Worm (Caenorhabditis elegans) whole organism, late embryonic: Measurements from ENCODE around the gene spe-19.

ENCODE experiments used
- C38D4.7 ChIP-seq: fragments of 200-800 bp; sonication (Bioruptor generic); optimal IDR thresholded peaks from 2 replicates; lab custom pipeline; 2018; ENCODE audit warnings: mild to moderate bottlenecking, missing genetic modification characterization, moderate library complexity, missing compliant biosample characterization
- T23F11.4 ChIP-seq: fragments of 200-800 bp; sonication (Bioruptor generic); optimal IDR thresholded peaks from 2 replicates; lab custom pipeline; 2018; ENCODE audit warnings: mild to moderate bottlenecking, missing genetic modification characterization, missing compliant biosample characterization
- ceh-14 ChIP-seq: sonication (generic microtip); optimal IDR thresholded peaks from 2 replicates; lab custom pipeline; 2016; ENCODE audit warnings: missing genotype, missing genetic modification characterization, missing compliant biosample characterization
- ceh-2 ChIP-seq: sonication (generic microtip); optimal IDR thresholded peaks from 2 replicates; lab custom pipeline; 2016; ENCODE audit warnings: missing genotype, missing genetic modification characterization, missing compliant biosample characterization
- ceh-45 ChIP-seq: fragments of 200-800 bp; sonication (Bioruptor generic); IDR thresholded peaks from 2 replicates; pipeline ENCODE4 v1.3.6; 2022; ENCODE audit warnings: missing genetic modification reagents, missing genetic modification characterization, missing compliant biosample characterization
- ceh-9 ChIP-seq: sonication (generic microtip); optimal IDR thresholded peaks from 2 replicates; lab custom pipeline; 2016; ENCODE audit warnings: mild to moderate bottlenecking, missing genetic modification characterization, inconsistent platforms, missing compliant biosample characterization
- che-1 ChIP-seq: sonication (generic microtip); optimal IDR thresholded peaks from 2 replicates; lab custom pipeline; 2016; ENCODE audit warnings: mild to moderate bottlenecking, missing genetic modification characterization, missing compliant biosample characterization
- dmd-4 ChIP-seq: sonication (generic microtip); optimal IDR thresholded peaks from 2 replicates; lab custom pipeline; 2016; ENCODE audit warnings: borderline replicate concordance, missing genetic modification characterization, missing compliant biosample characterization
- elt-4 ChIP-seq: sonication (generic microtip); optimal IDR thresholded peaks from 2 replicates; lab custom pipeline; 2016; ENCODE audit warnings: missing genetic modification characterization, missing compliant biosample characterization
- fkh-10 ChIP-seq: fragments of 150-350 bp; optimal IDR thresholded peaks from 2 replicates; lab custom pipeline; 2014; ENCODE audit warnings: missing biosample characterization, missing genetic modification reagents, missing genetic modification characterization
- hlh-13 ChIP-seq: fragments of 200-800 bp; sonication (Bioruptor generic); optimal IDR thresholded peaks from 2 replicates; lab custom pipeline; 2018; ENCODE audit warnings: mild to moderate bottlenecking, missing genetic modification characterization, missing compliant biosample characterization
- hlh-6 ChIP-seq: sonication (generic microtip); optimal IDR thresholded peaks from 2 replicates; lab custom pipeline; 2016; ENCODE audit warnings: missing genotype, missing genetic modification characterization, missing compliant biosample characterization
- madf-2 ChIP-seq: sonication (generic microtip); optimal IDR thresholded peaks from 2 replicates; lab custom pipeline; 2017; ENCODE audit warnings: missing genetic modification characterization, missing compliant biosample characterization
- odd-2 ChIP-seq: sonication (generic microtip); optimal IDR thresholded peaks from 2 replicates; lab custom pipeline; 2017; ENCODE audit warnings: antibody characterized with exemption, mild to moderate bottlenecking, missing genetic modification characterization, missing compliant biosample characterization
- pag-3 ChIP-seq: sonication (generic microtip); optimal IDR thresholded peaks from 2 replicates; lab custom pipeline; 2016; ENCODE audit warnings: missing compliant biosample characterization, missing genetic modification characterization, borderline replicate concordance
- ref-2 ChIP-seq: sonication (generic microtip); optimal IDR thresholded peaks from 2 replicates; lab custom pipeline; 2016; ENCODE audit warnings: missing genetic modification characterization, missing compliant biosample characterization
- rnt-1 ChIP-seq: sonication (generic microtip); optimal IDR thresholded peaks from 2 replicates; lab custom pipeline; 2016; ENCODE audit warnings: missing genetic modification characterization, missing compliant biosample characterization
- tbx-7 ChIP-seq: sonication (generic microtip); optimal IDR thresholded peaks from 2 replicates; lab custom pipeline; 2016; ENCODE audit warnings: missing genotype, missing genetic modification characterization, missing compliant biosample characterization
- unc-3 ChIP-seq, 2 experiments: fragments of 200-800 bp in 1 of 2; sonication (Bioruptor generic) in 1 of 2; sonication (generic microtip) in 1 of 2; conservative IDR thresholded peaks in 1 of 2; optimal IDR thresholded peaks in 1 of 2; 2 replicates each; pipeline versions ENCODE4 v1.3.6 to Lab custom; 2016 to 2022; ENCODE audit warnings: missing compliant biosample characterization in 2 of 2, missing genetic modification characterization in 2 of 2, missing genetic modification reagents in 1 of 2
- unc-42 ChIP-seq: sonication (generic microtip); optimal IDR thresholded peaks from 2 replicates; lab custom pipeline; 2016; ENCODE audit warnings: missing genotype, missing genetic modification characterization, missing compliant biosample characterization
- unc-55 ChIP-seq: sonication (generic microtip); optimal IDR thresholded peaks from 2 replicates; lab custom pipeline; 2017; ENCODE audit warnings: missing biosample characterization, missing genetic modification reagents, missing genetic modification characterization
- zip-5 ChIP-seq: sonication (generic microtip); optimal IDR thresholded peaks from 2 replicates; lab custom pipeline; 2016; ENCODE audit warnings: missing genetic modification characterization, missing compliant biosample characterization

spe-19 gene

DNA sequence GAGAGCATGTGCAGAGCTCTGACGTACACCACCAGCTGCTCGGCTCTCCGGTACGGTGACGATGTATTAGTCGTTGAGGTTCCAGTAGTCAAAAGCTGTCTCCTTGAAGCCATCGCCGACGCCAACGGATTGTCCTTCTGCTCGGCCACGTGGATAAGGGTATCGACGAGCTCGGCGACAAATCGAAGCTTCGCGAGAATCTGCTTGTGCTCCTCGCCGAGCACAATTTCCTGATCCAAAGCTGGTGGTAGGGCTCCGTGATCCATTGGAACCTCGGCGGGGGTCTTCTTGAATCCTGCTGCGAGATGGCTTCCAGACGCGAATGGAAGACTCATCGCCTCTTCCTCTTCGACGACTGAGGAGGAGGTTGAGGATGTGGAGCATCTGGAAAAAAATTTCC lies 49.7 kb downstream of the spe-19 start:
- TF ChIP-seq ceh-2 (tag; lab: Kevin White, UChicago) (no peak), hlh-6 (tag; lab: Kevin White, UChicago) (no peak), che-1 (tag; lab: Kevin White, UChicago) (no peak), pag-3 (tag; lab: Kevin White, UChicago) (no peak), dmd-4 (no peak), unc-42 (no peak), hlh-13 (GFP tag; lab: Kevin White, UChicago) (no peak), ceh-45 (GFP tag; lab: Robert Waterston, UW) (no peak), unc-55 (GFP tag; lab: Kevin White, UChicago) (no peak), madf-2 (tag; lab: Kevin White, UChicago) (no peak), tbx-7 (tag; lab: Kevin White, UChicago) (no peak), ceh-14 (tag; lab: Kevin White, UChicago) (no peak), unc-3 (GFP tag; conservative IDR thresholded peaks at IDR 0.05; lab: Robert Waterston, UW) (no peak), unc-3 (tag; optimal IDR thresholded peaks at IDR 0.05; lab: Kevin White, UChicago) (no peak), odd-2 (no peak), zip-5 (tag; lab: Kevin White, UChicago) (no peak), ref-2 (tag; lab: Kevin White, UChicago) (no peak)

DNA sequence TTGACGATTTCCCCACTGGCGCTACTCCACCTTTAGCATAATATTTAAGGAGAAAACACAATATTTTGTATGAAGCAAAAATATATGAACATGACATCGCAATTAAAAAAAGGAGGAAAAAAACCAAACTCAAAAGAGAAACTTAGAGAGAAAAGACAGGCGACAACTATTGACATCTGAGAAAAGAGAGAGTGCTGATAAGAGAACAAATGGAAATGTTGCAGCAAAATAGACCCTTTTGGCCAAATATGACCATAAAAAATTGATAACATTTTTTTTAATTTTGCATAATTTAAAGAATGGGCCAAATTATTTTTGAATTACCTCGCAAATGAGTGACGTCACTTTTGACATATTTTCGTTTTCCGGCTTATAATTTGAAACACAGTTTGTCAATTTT lies 52.5 kb downstream of the spe-19 start:
- TF ChIP-seq C38D4.7 (GFP tag; lab: Kevin White, UChicago) (no peak), T23F11.4 (GFP tag; lab: Kevin White, UChicago) (no peak), rnt-1 (tag; lab: Kevin White, UChicago) (no peak), fkh-10 (GFP tag; lab: Kevin White, UChicago) (no peak), hlh-13 (GFP tag; lab: Kevin White, UChicago) (no peak), elt-4 (tag; lab: Kevin White, UChicago) (no peak), ceh-9 (tag; lab: Kevin White, UChicago) (no peak)

DNA sequence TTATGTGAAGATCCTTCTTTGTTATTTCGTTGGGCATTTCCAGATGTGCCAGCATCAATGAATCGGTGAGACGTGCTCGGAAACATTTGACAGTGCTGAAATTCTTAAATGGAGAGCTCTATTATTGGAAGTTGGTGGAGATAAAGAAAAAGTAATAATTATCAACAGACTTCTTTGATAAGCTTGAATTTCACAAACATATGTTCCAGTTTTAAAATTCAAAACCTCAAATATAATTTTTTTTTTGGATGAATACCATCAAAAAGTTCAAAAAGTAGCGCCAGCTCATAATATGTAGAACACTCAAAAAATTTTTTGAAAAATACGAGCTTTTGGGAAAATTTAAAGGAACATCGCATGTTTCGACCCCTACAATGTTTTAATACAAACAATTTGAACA lies 53.1 kb downstream of the spe-19 start, which contains the start of gene Y60A3A.25:
Y60A3A.25 (minus strand) TSS at position 101 of the 400 bp plus-strand sequence.
- no peak for TF ChIP-seq zip-5 (tag; lab: Kevin White, UChicago)
